Worm (Caenorhabditis elegans): ENCODE measurements around the gene T02G5.3.
"Not testable (repeated sequence)": the region's sequence is repeated elsewhere in the genome, so short reads cannot be mapped to it uniquely, and the experiment has no call there.

T02G5.3 gene

ce11 chrII:7075564-7076228 lies 17.5 kb upstream of the T02G5.3 start, which contains the start of gene T02G5.7:
T02G5.7 (plus strand) TSS chrII:7075614.
- TF ChIP-seq mdl-1 (tag; optimal IDR thresholded peaks at IDR 0.05): no peak
- TF ChIP-seq ama-1 (optimal IDR thresholded peaks at IDR 0.05): peak; percentile 17

ce11 chrII:7084021-7084420 lies 9.2 kb upstream of the T02G5.3 start, which contains the start of the genes T02G5.14 and T02G5.15:
T02G5.14 (plus strand) TSS chrII:7084321.
T02G5.15 (plus strand) TSS chrII:7084321.
- TF ChIP-seq tbx-2, ZK546.5, R02D3.7 (tag; optimal IDR thresholded peaks at IDR 0.05): not testable (repeated sequence)

ce11 chrII:7090085-7090484 lies 3.1 kb upstream of the T02G5.3 start:
- TF ChIP-seq egl-5 (tag; optimal IDR thresholded peaks at IDR 0.05) (peak; percentile 31), nhr-76 (tag; optimal IDR thresholded peaks at IDR 0.05) (no peak), nhr-25 (tag; optimal IDR thresholded peaks at IDR 0.05) (peak; percentile 71), ama-1 (optimal IDR thresholded peaks at IDR 0.05) (no peak)

ce11 chrII:7090852-7091251 lies 2.3 kb upstream of the T02G5.3 start:
- TF ChIP-seq ztf-11 (tag; optimal IDR thresholded peaks at IDR 0.05): no peak
- no peak for TF ChIP-seq fkh-10 (GFP tag; optimal IDR thresholded peaks at IDR 0.05)
- TF ChIP-seq nfya-1 (tag; optimal IDR thresholded peaks at IDR 0.05; ENCODE audit: insufficient read depth): no peak
- no peak for TF ChIP-seq ceh-82 (tag; optimal IDR thresholded peaks at IDR 0.05)

- no peak for TF ChIP-seq mdl-1 (tag; optimal IDR thresholded peaks at IDR 0.05)
- TF ChIP-seq nfya-1 (tag; optimal IDR thresholded peaks at IDR 0.05; ENCODE audit: insufficient read depth): no peak
- TF ChIP-seq sea-2 (GFP tag; optimal IDR thresholded peaks at IDR 0.05): no peak
- TF ChIP-seq lsy-12 (tag; optimal IDR thresholded peaks at IDR 0.05): no peak
- TF ChIP-seq nhr-23 (tag; optimal IDR thresholded peaks at IDR 0.05): no peak
- no peak for TF ChIP-seq R02D3.7 (tag; optimal IDR thresholded peaks at IDR 0.05)
- TF ChIP-seq jun-1 (tag; optimal IDR thresholded peaks at IDR 0.05): no peak
- no peak for TF ChIP-seq nhr-28 (tag; optimal IDR thresholded peaks at IDR 0.05)
Observed at ce11 chrII:7095970-7096369, 2.8 kb downstream of the T02G5.3 start.

- no peak for TF ChIP-seq snpc-4 (tag; optimal IDR thresholded peaks at IDR 0.05)
Observed at ce11 chrII:7098578-7098977, 5.4 kb downstream of the T02G5.3 start, which contains the start of gene mct-5. mct-5 (minus strand) TSS chrII:7098593.

ce11 chrII:7099231-7099630 lies 6.0 kb downstream of the T02G5.3 start:
- TF ChIP-seq nhr-11 (tag; optimal IDR thresholded peaks at IDR 0.05) (no peak), lin-39 (tag; optimal IDR thresholded peaks at IDR 0.05) (no peak), lsy-12 (tag; optimal IDR thresholded peaks at IDR 0.05) (no peak), ama-1 (optimal IDR thresholded peaks at IDR 0.05) (peak; percentile 30), daf-12 (tag; optimal IDR thresholded peaks at IDR 0.05) (no peak), nhr-67 (tag; optimal IDR thresholded peaks at IDR 0.05) (no peak), pha-4 (tag; optimal IDR thresholded peaks at IDR 0.05) (no peak), nhr-28 (tag; optimal IDR thresholded peaks at IDR 0.05) (peak; percentile 32)

- TF ChIP-seq ama-1 (optimal IDR thresholded peaks at IDR 0.05) (peak; percentile 56), lsy-12 (tag; optimal IDR thresholded peaks at IDR 0.05) (peak; percentile 37), mml-1 (tag; optimal IDR thresholded peaks at IDR 0.05) (no peak), nhr-76 (tag; optimal IDR thresholded peaks at IDR 0.05) (no peak)
Observed at ce11 chrII:7100838-7101237, 7.6 kb downstream of the T02G5.3 start, which contains the start of gene mmaa-1. mmaa-1 (minus strand) TSS chrII:7101165.

- TF ChIP-seq unc-62 (GFP tag; optimal IDR thresholded peaks at IDR 0.05) (no peak), pqm-1 (tag; optimal IDR thresholded peaks at IDR 0.05) (no peak), nhr-237 (tag; optimal IDR thresholded peaks at IDR 0.05) (no peak), elt-1 (tag; optimal IDR thresholded peaks at IDR 0.05) (no peak), fkh-10 (GFP tag; optimal IDR thresholded peaks at IDR 0.05) (no peak), nhr-12 (tag; optimal IDR thresholded peaks at IDR 0.05) (no peak), nhr-25 (tag; optimal IDR thresholded peaks at IDR 0.05) (peak; percentile 2), ceh-16 (tag; optimal IDR thresholded peaks at IDR 0.05) (no peak), lin-15B (tag; optimal IDR thresholded peaks at IDR 0.05) (peak; percentile 6), eor-1 (tag; optimal IDR thresholded peaks at IDR 0.05) (no peak), nhr-77 (tag; optimal IDR thresholded peaks at IDR 0.05) (no peak), nhr-43 (tag; optimal IDR thresholded peaks at IDR 0.05; ENCODE audit: poor library complexity, severe bottlenecking) (no peak), ama-1 (optimal IDR thresholded peaks at IDR 0.05) (no peak), elt-3 (tag; optimal IDR thresholded peaks at IDR 0.05) (no peak), nhr-11 (tag; optimal IDR thresholded peaks at IDR 0.05) (no peak)
Observed at ce11 chrII:7102288-7102687, 9.1 kb downstream of the T02G5.3 start.

Data from whole organism, L3 larva.